Fruit fly (Drosophila melanogaster) whole organism, wandering third instar larva: ENCODE results near the gene NitFhit.

Source experiments
- Dfd ChIP-seq: fragments of >200 bp; optimal IDR thresholded peaks from 2 replicates; lab custom pipeline; 2017; ENCODE audit warnings: missing biosample characterization, missing genetic modification characterization
- Jra ChIP-seq: sonication (Bioruptor generic); optimal IDR thresholded peaks from 2 replicates; lab custom pipeline; 2016; ENCODE audit warnings: missing biosample characterization, missing genetic modification characterization
- N ChIP-seq: fragments of >200 bp; optimal IDR thresholded peaks from 2 replicates; lab custom pipeline; 2018; ENCODE audit warnings: missing biosample characterization, missing external identifiers, missing genetic modification characterization
- OdsH ChIP-seq: fragments of 200-800 bp; sonication (Bioruptor generic); optimal IDR thresholded peaks from 2 replicates; lab custom pipeline; 2016; ENCODE audit warnings: missing biosample characterization, mild to moderate bottlenecking, missing genetic modification characterization
- br ChIP-seq: fragments of 200-800 bp; sonication (Bioruptor generic); optimal IDR thresholded peaks from 2 replicates; lab custom pipeline; 2016; ENCODE audit warnings: missing biosample characterization, missing genetic modification characterization
- fru ChIP-seq: fragments of 200-800 bp; sonication (Bioruptor generic); optimal IDR thresholded peaks from 3 replicates; lab custom pipeline; 2016; ENCODE audit warnings: missing biosample characterization, mild to moderate bottlenecking, missing genetic modification characterization
- sage ChIP-seq: fragments of 200-800 bp; sonication (Bioruptor generic); optimal IDR thresholded peaks from 2 replicates; lab custom pipeline; 2016; ENCODE audit warnings: missing biosample characterization, mild to moderate bottlenecking, missing genetic modification characterization
- sv ChIP-seq: fragments of 200-800 bp; sonication (Bioruptor generic); optimal IDR thresholded peaks from 3 replicates; lab custom pipeline; 2016; ENCODE audit warnings: missing biosample characterization, missing genetic modification characterization

- TF ChIP-seq sv (no peak), N (GFP tag; lab: Kevin White, UChicago) (no peak), OdsH (no peak), Dfd (GFP tag; lab: Kevin White, UChicago) (no peak), br (GFP tag; lab: Kevin White, UChicago) (no peak), sage (GFP tag; lab: Kevin White, UChicago) (no peak), Jra (no peak), fru (GFP tag; lab: Kevin White, UChicago) (no peak)
These were observed 44.1 kb downstream of the NitFhit start, which contains the start of gene mthl14 for dm6 chr3L:247482-248225.
